Worm (Caenorhabditis elegans): ENCODE measurements around the gene spp-4.

Gene spp-4

DNA sequence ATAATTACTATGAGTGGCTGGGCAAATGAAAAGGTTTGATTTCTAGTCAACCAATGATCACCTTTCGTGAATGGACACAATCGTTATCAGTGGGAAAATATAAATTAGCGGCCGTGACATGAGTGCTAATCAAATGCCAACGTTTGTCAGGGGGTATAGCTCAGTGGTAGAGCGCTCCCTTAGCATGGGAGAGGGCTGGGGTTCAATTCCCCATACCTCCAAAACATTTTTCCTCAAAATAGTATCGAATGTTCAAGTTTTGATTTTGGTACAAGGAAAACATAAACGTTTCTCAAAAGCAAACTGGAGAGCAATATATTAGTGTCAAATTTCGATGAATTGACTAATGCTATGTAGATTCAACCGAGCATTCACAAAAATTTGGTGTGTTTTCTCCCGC is 5.0 kb upstream of the spp-4 start (continued):
- TF ChIP-seq duxl-1 (tag; optimal IDR thresholded peaks at IDR 0.05; ENCODE audit: poor library complexity) = peak; percentile 20
- peak in 1 of 2 experiments; percentile 13 for TF ChIP-seq hif-1 (tag; optimal IDR thresholded peaks at IDR 0.05)
- no peak for TF ChIP-seq spr-3 (GFP tag; optimal IDR thresholded peaks at IDR 0.05)
- TF ChIP-seq ceh-20 (GFP tag; IDR thresholded peaks at IDR 0.05) = 0 out of 2 replicates have a peak, but pooled peaks have one; percentile 33
- TF ChIP-seq php-3 (GFP tag; IDR thresholded peaks at IDR 0.05) = peak; percentile 61; the same call in 1 of the 2 replicates
- TF ChIP-seq mxl-2 (GFP tag; conservative IDR thresholded peaks at IDR 0.05) = peak; percentile 61; the same call in 1 of the 2 replicates
- no peak for TF ChIP-seq ceh-32 (tag; optimal IDR thresholded peaks at IDR 0.05; ENCODE audit: poor library complexity)
- no peak for TF ChIP-seq zfp-2 (tag; optimal IDR thresholded peaks at IDR 0.05)
- TF ChIP-seq zag-1 (tag; optimal IDR thresholded peaks at IDR 0.05) = no peak
- peak; percentile 67 for TF ChIP-seq nhr-102 (tag; optimal IDR thresholded peaks at IDR 0.05)
- peak; percentile 34 for TF ChIP-seq hlh-30 (tag; optimal IDR thresholded peaks at IDR 0.05; ENCODE audit: insufficient read depth)
- peak; percentile 70 for TF ChIP-seq nhr-48 (tag; optimal IDR thresholded peaks at IDR 0.05)
- TF ChIP-seq ztf-7 (tag; optimal IDR thresholded peaks at IDR 0.05) = peak; percentile 75
- TF ChIP-seq pqm-1 (tag; optimal IDR thresholded peaks at IDR 0.05) = no peak
- TF ChIP-seq T26A8.4 (GFP tag; IDR thresholded peaks at IDR 0.05) = peak; percentile 77
- TF ChIP-seq nhr-76 (tag; optimal IDR thresholded peaks at IDR 0.05) = no peak
- TF ChIP-seq rbr-2 (tag; optimal IDR thresholded peaks at IDR 0.05) = peak; percentile 42
- 0 out of 4 replicates have a peak, but pooled peaks have one; percentile 51 to 67 for TF ChIP-seq madf-5 (GFP tag; IDR thresholded peaks at IDR 0.05)
- peak in 1 of 2 experiments; percentile 6 for TF ChIP-seq lsy-2 (tag; optimal IDR thresholded peaks at IDR 0.05)
- TF ChIP-seq ctbp-1 (GFP tag; IDR thresholded peaks at IDR 0.05) = peak; percentile 62
- peak; percentile 83 for TF ChIP-seq lim-7 (GFP tag; IDR thresholded peaks at IDR 0.05)
- peak; percentile 25 for TF ChIP-seq gei-8 (GFP tag; optimal IDR thresholded peaks at IDR 0.05)
- peak; percentile 46 for TF ChIP-seq nhr-6 (tag; optimal IDR thresholded peaks at IDR 0.05)
- no peak; the same call in 1 of the 2 replicates for TF ChIP-seq ZK337.2 (GFP tag; IDR thresholded peaks at IDR 0.05)
- no peak for TF ChIP-seq attf-4 (tag; optimal IDR thresholded peaks at IDR 0.05)
- no peak for TF ChIP-seq aha-1 (tag)
- TF ChIP-seq egl-43 (GFP tag; IDR thresholded peaks at IDR 0.05) = no peak
- no peak for TF ChIP-seq ces-1 (GFP tag; optimal IDR thresholded peaks at IDR 0.05)
- peak; percentile 60; the same call in 1 of the 2 replicates for TF ChIP-seq nhr-42 (GFP tag; IDR thresholded peaks at IDR 0.05)
- peak in 1 of 2 experiments; percentile 83 for TF ChIP-seq daf-16 (GFP tag; optimal IDR thresholded peaks at IDR 0.05)
- peak; percentile 71 for TF ChIP-seq daf-16 (tag; optimal IDR thresholded peaks at IDR 0.05)
- TF ChIP-seq fos-1 (tag; optimal IDR thresholded peaks at IDR 0.05) = no peak
- peak; percentile 2 for TF ChIP-seq zip-2 (tag; optimal IDR thresholded peaks at IDR 0.05)
- peak; percentile 36 for TF ChIP-seq sdz-12 (GFP tag; optimal IDR thresholded peaks at IDR 0.05)
- TF ChIP-seq zip-11 (GFP tag; IDR thresholded peaks at IDR 0.05) = 0 out of 2 replicates have a peak, but pooled peaks have one; percentile 63
- no peak for TF ChIP-seq unc-39 (tag; optimal IDR thresholded peaks at IDR 0.05)
- TF ChIP-seq spr-1 (tag; optimal IDR thresholded peaks at IDR 0.05) = peak; percentile 42
- TF ChIP-seq ceh-82 (tag; optimal IDR thresholded peaks at IDR 0.05) = no peak
- TF ChIP-seq nhr-11 (tag; optimal IDR thresholded peaks at IDR 0.05) = no peak
- TF ChIP-seq ceh-44 (GFP tag; IDR thresholded peaks at IDR 0.05) = 0 out of 2 replicates have a peak, but pooled peaks have one; percentile 35
- peak; percentile 69 for TF ChIP-seq lin-38 (GFP tag; IDR thresholded peaks at IDR 0.05)
- 0 out of 2 replicates have a peak, but pooled peaks have one; percentile 51 for TF ChIP-seq tra-1 (GFP tag; IDR thresholded peaks at IDR 0.05)
- TF ChIP-seq Y48G9A.11 (GFP tag; IDR thresholded peaks at IDR 0.05) = no peak
- peak; percentile 5 for TF ChIP-seq nhr-28 (tag; optimal IDR thresholded peaks at IDR 0.05)
- peak; percentile 76 for TF ChIP-seq F26F4.8 (GFP tag; conservative IDR thresholded peaks at IDR 0.05)
- peak; percentile 28 for TF ChIP-seq T20F7.1 (GFP tag; optimal IDR thresholded peaks at IDR 0.05)
- TF ChIP-seq egl-27 (tag; optimal IDR thresholded peaks at IDR 0.05) = no peak
- peak; percentile 48 for TF ChIP-seq dve-1 (tag; optimal IDR thresholded peaks at IDR 0.05; ENCODE audit: insufficient read depth)
- peak; percentile 77 for TF ChIP-seq arid-1 (GFP tag; conservative IDR thresholded peaks at IDR 0.05)
- TF ChIP-seq nhr-41 (GFP tag; IDR thresholded peaks at IDR 0.05) = peak; percentile 39; the same call in 1 of the 2 replicates
- peak; percentile 34 for TF ChIP-seq Y5F2A.4 (GFP tag; optimal IDR thresholded peaks at IDR 0.05)

Measured in whole organism, L4 larva.